Worm (Caenorhabditis elegans) whole organism, young adult: Measurements from ENCODE around the gene Y54G2A.10.

Experiments used
- B0261.1 ChIP-seq: sonication (generic microtip); optimal IDR thresholded peaks from 2 replicates; lab custom pipeline; 2016; ENCODE audit warnings: mild to moderate bottlenecking, missing genetic modification characterization, moderate library complexity, missing compliant biosample characterization
- C17E4.6 ChIP-seq: fragments of 200-800 bp; sonication (Bioruptor generic); IDR thresholded peaks from 2 replicates; pipeline ENCODE4 v1.3.6; 2022; ENCODE audit warnings: missing genetic modification reagents, missing genetic modification characterization, missing compliant biosample characterization
- F33H1.4 ChIP-seq: fragments of 200-800 bp; sonication (Bioruptor generic); IDR thresholded peaks from 2 replicates; pipeline ENCODE4 v1.3.6; 2022; ENCODE audit warnings: missing genetic modification reagents, missing genetic modification characterization, missing compliant biosample characterization
- F55B11.4 ChIP-seq: sonication (generic microtip); optimal IDR thresholded peaks from 2 replicates; lab custom pipeline; 2016; ENCODE audit warnings: missing compliant biosample characterization, missing genetic modification characterization, borderline replicate concordance; ENCODE audit not compliant: insufficient read depth
- Y53G8AR.9 ChIP-seq: fragments of 200-800 bp; sonication (Bioruptor generic); conservative IDR thresholded peaks from 2 replicates; pipeline ENCODE4 v1.3.6; 2022; ENCODE audit warnings: missing genetic modification reagents, missing genetic modification characterization, missing compliant biosample characterization
- Y56A3A.18 ChIP-seq: fragments of 200-800 bp; sonication (Bioruptor generic); IDR thresholded peaks from 2 replicates; pipeline ENCODE4 v1.3.6; 2022; ENCODE audit warnings: missing genetic modification reagents, missing genetic modification characterization, missing compliant biosample characterization
- Y95B8A.8 ChIP-seq: fragments of 200-800 bp; sonication (Bioruptor generic); IDR thresholded peaks from 2 replicates; pipeline ENCODE4 v1.3.6; 2022; ENCODE audit warnings: missing genetic modification reagents, missing genetic modification characterization, missing compliant biosample characterization
- ZK185.1 ChIP-seq: sonication (generic microtip); optimal IDR thresholded peaks from 2 replicates; lab custom pipeline; 2016; ENCODE audit warnings: mild to moderate bottlenecking, missing genetic modification characterization, missing compliant biosample characterization; ENCODE audit not compliant: poor library complexity, severe bottlenecking
- athp-1 ChIP-seq: sonication (generic microtip); optimal IDR thresholded peaks from 2 replicates; lab custom pipeline; 2017; ENCODE audit warnings: mild to moderate bottlenecking, missing genetic modification characterization, missing compliant biosample characterization
- attf-5 ChIP-seq: fragments of 200-800 bp; sonication (Bioruptor generic); optimal IDR thresholded peaks from 2 replicates; lab custom pipeline; 2018; ENCODE audit warnings: mild to moderate bottlenecking, missing genetic modification characterization, missing compliant biosample characterization
- bed-2 ChIP-seq: fragments of 200-800 bp; sonication (Bioruptor generic); IDR thresholded peaks from 2 replicates; pipeline ENCODE4 v1.3.6; 2022; ENCODE audit warnings: missing genetic modification reagents, missing genetic modification characterization, missing compliant biosample characterization
- cebp-1 ChIP-seq, 2 experiments: fragments of 200-800 bp in 1 of 2; sonication (Bioruptor generic) in 1 of 2; sonication (generic microtip) in 1 of 2; IDR thresholded peaks in 1 of 2; optimal IDR thresholded peaks in 1 of 2; 2 replicates each; pipeline versions ENCODE4 v1.3.6 to Lab custom; 2017 to 2022; ENCODE audit warnings: missing compliant biosample characterization in 2 of 2, missing genetic modification characterization in 2 of 2, mild to moderate bottlenecking in 1 of 2, missing genetic modification reagents in 1 of 2, moderate library complexity in 1 of 2
- ceh-58 ChIP-seq: fragments of 200-800 bp; sonication (Bioruptor generic); IDR thresholded peaks from 2 replicates; pipeline ENCODE4 v1.3.6; 2022; ENCODE audit warnings: missing genetic modification characterization, missing compliant biosample characterization
- die-1 ChIP-seq: sonication (generic microtip); optimal IDR thresholded peaks from 2 replicates; lab custom pipeline; 2016; ENCODE audit warnings: missing genotype, mild to moderate bottlenecking, missing genetic modification characterization, missing compliant biosample characterization
- efl-1 ChIP-seq: fragments of 150-350 bp; optimal IDR thresholded peaks from 2 replicates; lab custom pipeline; 2014; ENCODE audit warnings: missing biosample characterization, missing genetic modification reagents, missing genetic modification characterization
- egrh-3 ChIP-seq: fragments of 200-800 bp; sonication (Bioruptor generic); IDR thresholded peaks from 2 replicates; pipeline ENCODE4 v1.3.6; 2022; ENCODE audit warnings: missing genetic modification reagents, missing genetic modification characterization, missing compliant biosample characterization
- fkh-3 ChIP-seq: sonication (generic microtip); optimal IDR thresholded peaks from 2 replicates; lab custom pipeline; 2016; ENCODE audit warnings: mild to moderate bottlenecking, missing genetic modification characterization, missing compliant biosample characterization
- him-1 ChIP-seq: sonication (generic microtip); optimal IDR thresholded peaks from 2 replicates; lab custom pipeline; 2016; ENCODE audit warnings: missing genotype, missing genetic modification reagents, missing genetic modification characterization, missing compliant biosample characterization
- hmg-1.2 ChIP-seq: fragments of 200-800 bp; sonication (Bioruptor generic); IDR thresholded peaks from 2 replicates; pipeline ENCODE4 v1.3.6; 2022; ENCODE audit warnings: missing genetic modification reagents, missing genetic modification characterization, missing compliant biosample characterization
- hsf-1 ChIP-seq: fragments of 200-800 bp; sonication (Bioruptor generic); IDR thresholded peaks from 2 replicates; pipeline ENCODE4 v1.3.6; 2022; ENCODE audit warnings: missing genetic modification reagents, missing genetic modification characterization, missing compliant biosample characterization
- let-607 ChIP-seq, 2 experiments: fragments of 200-800 bp in 1 of 2; sonication (Bioruptor generic) in 1 of 2; sonication (generic microtip) in 1 of 2; optimal IDR thresholded peaks; 2 replicates each; lab custom pipeline; 2016 to 2018; ENCODE audit warnings: mild to moderate bottlenecking in 2 of 2, missing compliant biosample characterization in 2 of 2, missing genetic modification characterization in 2 of 2, moderate library complexity in 2 of 2, missing genotype in 1 of 2
- lsl-1 ChIP-seq: fragments of 200-800 bp; sonication (Bioruptor generic); optimal IDR thresholded peaks from 2 replicates; lab custom pipeline; 2018; ENCODE audit warnings: mild to moderate bottlenecking, missing genetic modification characterization, moderate library complexity, missing compliant biosample characterization
- madf-8 ChIP-seq: fragments of 200-800 bp; sonication (Bioruptor generic); conservative IDR thresholded peaks from 2 replicates; pipeline ENCODE4 v1.3.6; 2022; ENCODE audit warnings: missing genetic modification reagents, missing genetic modification characterization, missing compliant biosample characterization
- mcd-1 ChIP-seq: fragments of 200-800 bp; sonication (Bioruptor generic); IDR thresholded peaks from 2 replicates; pipeline ENCODE4 v1.3.6; 2022; ENCODE audit warnings: missing genetic modification reagents, missing genetic modification characterization, missing compliant biosample characterization
- mel-28 ChIP-seq: sonication (generic microtip); optimal IDR thresholded peaks from 2 replicates; lab custom pipeline; 2016; ENCODE audit warnings: borderline replicate concordance, mild to moderate bottlenecking, missing genetic modification characterization, missing compliant biosample characterization
- rpc-1 ChIP-seq, 2 experiments: fragments of 150-350 bp in 1 of 2; sonication (generic microtip) in 1 of 2; optimal IDR thresholded peaks; 2 replicates each; lab custom pipeline; 2014 to 2018; ENCODE audit warnings: missing biosample characterization in 1 of 2, missing genetic modification characterization in 1 of 2, missing genetic modification reagents in 1 of 2, missing genotype in 1 of 2
- sptf-2 ChIP-seq: fragments of 200-800 bp; sonication (Bioruptor generic); optimal IDR thresholded peaks from 2 replicates; lab custom pipeline; 2018; ENCODE audit warnings: mild to moderate bottlenecking, missing genetic modification characterization, missing compliant biosample characterization
- tbp1 ChIP-seq: fragments of 200-800 bp; sonication (Bioruptor generic); optimal IDR thresholded peaks from 2 replicates; lab custom pipeline; 2018; ENCODE audit warnings: mild to moderate bottlenecking, missing genetic modification characterization, missing compliant biosample characterization
- unc-130 ChIP-seq: sonication (generic microtip); optimal IDR thresholded peaks from 2 replicates; lab custom pipeline; 2016; ENCODE audit warnings: missing genetic modification reagents, missing genetic modification characterization, missing compliant biosample characterization
- xnd-1 ChIP-seq: sonication (generic microtip); optimal IDR thresholded peaks from 2 replicates; lab custom pipeline; 2016; ENCODE audit warnings: missing genotype, missing genetic modification reagents, missing genetic modification characterization, missing compliant biosample characterization
- zfh-2 ChIP-seq: fragments of 200-800 bp; sonication (Bioruptor generic); conservative IDR thresholded peaks from 2 replicates; pipeline ENCODE4 v1.3.6; 2022; ENCODE audit warnings: missing genetic modification reagents, missing genetic modification characterization, missing compliant biosample characterization
- zim-3 ChIP-seq: sonication (generic microtip); optimal IDR thresholded peaks from 2 replicates; lab custom pipeline; 2017; ENCODE audit warnings: mild to moderate bottlenecking, missing genetic modification characterization, moderate library complexity, missing compliant biosample characterization
- ztf-25 ChIP-seq: fragments of 200-800 bp; sonication (Bioruptor generic); IDR thresholded peaks from 2 replicates; pipeline ENCODE4 v1.3.6; 2022; ENCODE audit warnings: missing genetic modification reagents, missing genetic modification characterization, missing compliant biosample characterization

Gene Y54G2A.10

ce11 chrIV:2758079-2758478 is 41.4 kb upstream of the Y54G2A.10 start:
- TF ChIP-seq Y95B8A.8 (GFP tag; lab: Robert Waterston, UW): no peak
- TF ChIP-seq rpc-1 (optimal IDR thresholded peaks at IDR 0.05; lab: Kevin White, UChicago): no peak
- peak; percentile 39 for TF ChIP-seq rpc-1 (tag; optimal IDR thresholded peaks at IDR 0.05; lab: Kevin White, UChicago)
- TF ChIP-seq egrh-3: no peak
- peak; percentile 56 for TF ChIP-seq tbp1 (GFP tag; lab: Kevin White, UChicago)

DNA sequence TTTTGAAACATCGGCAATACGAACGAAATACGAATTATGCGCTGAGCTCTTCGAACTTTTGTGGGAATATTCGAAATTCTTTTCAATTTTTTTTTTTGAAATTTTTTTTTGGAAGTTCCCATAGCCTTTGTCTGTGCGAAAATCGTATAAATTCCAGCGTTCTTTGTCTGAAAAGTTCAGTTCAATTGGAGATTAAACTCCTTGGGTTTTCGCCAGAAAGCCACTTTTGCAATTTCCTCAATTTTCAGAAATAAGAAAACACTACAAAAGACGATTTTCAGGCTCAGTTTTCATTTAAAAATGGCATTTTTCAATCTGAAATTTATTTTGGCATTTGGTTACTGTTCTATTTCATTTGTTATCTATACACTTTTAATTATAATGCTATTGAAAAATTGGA is 40.3 kb upstream of the Y54G2A.10 start, which contains the start of gene Y54G2A.38:
Gene Y54G2A.38, plus strand, starts transcription at position 301 of the 400 bp plus-strand sequence.
- TF ChIP-seq hsf-1 (GFP tag; lab: Robert Waterston, UW): no peak
- no peak for TF ChIP-seq B0261.1 (tag; lab: Kevin White, UChicago)
- TF ChIP-seq ZK185.1 (tag; lab: Kevin White, UChicago): no peak
- no peak for TF ChIP-seq mel-28
- TF ChIP-seq F33H1.4 (GFP tag; lab: Robert Waterston, UW): no peak
- TF ChIP-seq die-1: no peak
- TF ChIP-seq xnd-1 (tag; lab: Kevin White, UChicago): no peak
- TF ChIP-seq F55B11.4 (tag; lab: Kevin White, UChicago): no peak
- no peak for TF ChIP-seq attf-5 (GFP tag; lab: Kevin White, UChicago)
- no peak for TF ChIP-seq him-1 (tag; lab: Kevin White, UChicago)

DNA sequence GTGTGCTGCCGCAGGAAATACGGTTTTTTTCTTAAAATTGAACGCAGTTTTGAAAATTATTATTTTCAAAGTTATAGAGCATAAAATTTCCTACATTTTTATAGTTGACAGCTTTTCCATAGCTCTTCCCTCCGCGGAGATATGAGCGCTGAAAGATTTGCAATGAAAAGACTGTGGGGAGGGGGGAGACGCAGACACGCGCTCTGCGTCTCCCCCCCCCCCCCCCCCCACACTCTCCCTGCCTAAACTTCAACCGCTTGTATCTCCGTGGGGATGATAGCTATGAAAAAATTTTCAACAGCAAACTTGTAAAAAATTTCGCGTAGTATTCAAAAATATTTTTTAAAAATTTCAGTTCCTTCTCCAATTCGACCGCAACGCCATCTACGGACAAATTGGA is 38.0 kb upstream of the Y54G2A.10 start:
- TF ChIP-seq hmg-1.2 (GFP tag; lab: Robert Waterston, UW) (peak; percentile 89), hsf-1 (GFP tag; lab: Robert Waterston, UW) (no peak), efl-1 (GFP tag; lab: Kevin White, UChicago) (no peak), bed-2 (no peak), egrh-3 (peak; percentile 60; the same call in 1 of the 2 replicates), C17E4.6 (GFP tag; lab: Robert Waterston, UW) (no peak), zfh-2 (GFP tag; lab: Robert Waterston, UW) (peak; percentile 67; the same call in 1 of the 2 replicates), mcd-1 (GFP tag; lab: Robert Waterston, UW) (0 out of 2 replicates have a peak, but pooled peaks have one; percentile 11), cebp-1 (GFP tag; IDR thresholded peaks at IDR 0.05; lab: Robert Waterston, UW) (no peak), cebp-1 (tag; optimal IDR thresholded peaks at IDR 0.05; lab: Kevin White, UChicago) (no peak), unc-130 (GFP tag; lab: Kevin White, UChicago) (no peak)
- TF ChIP-seq, all 124 proteins: peak for 4

ce11 chrIV:2762380-2762779 is 37.1 kb upstream of the Y54G2A.10 start, which contains the start of gene Y54G2A.77:
Gene Y54G2A.77, plus strand, starts transcription at chrIV:2762680.
- TF ChIP-seq madf-8 (GFP tag; lab: Robert Waterston, UW) (no peak), zim-3 (tag; lab: Kevin White, UChicago) (no peak), Y53G8AR.9 (no peak), athp-1 (no peak), mel-28 (no peak), ceh-58 (GFP tag; lab: Robert Waterston, UW) (no peak), die-1 (no peak), let-607 (tag; optimal IDR thresholded peaks at IDR 0.05; lab: Kevin White, UChicago) (no peak), ztf-25 (GFP tag; lab: Robert Waterston, UW) (no peak), Y56A3A.18 (no peak), fkh-3 (tag; lab: Kevin White, UChicago) (no peak), lsl-1 (GFP tag; lab: Kevin White, UChicago) (no peak), sptf-2 (GFP tag; lab: Kevin White, UChicago) (no peak)
